Fruit fly (Drosophila melanogaster) whole organism, larva: Measurements from ENCODE around the gene CG32148.

Source experiments
- noc ChIP-seq: fragments of 200-800 bp; sonication (Bioruptor generic); optimal IDR thresholded peaks from 3 replicates; lab custom pipeline; 2019; ENCODE audit warnings: missing biosample characterization, mild to moderate bottlenecking, missing genetic modification characterization, moderate library complexity

CG32148 gene

DNA sequence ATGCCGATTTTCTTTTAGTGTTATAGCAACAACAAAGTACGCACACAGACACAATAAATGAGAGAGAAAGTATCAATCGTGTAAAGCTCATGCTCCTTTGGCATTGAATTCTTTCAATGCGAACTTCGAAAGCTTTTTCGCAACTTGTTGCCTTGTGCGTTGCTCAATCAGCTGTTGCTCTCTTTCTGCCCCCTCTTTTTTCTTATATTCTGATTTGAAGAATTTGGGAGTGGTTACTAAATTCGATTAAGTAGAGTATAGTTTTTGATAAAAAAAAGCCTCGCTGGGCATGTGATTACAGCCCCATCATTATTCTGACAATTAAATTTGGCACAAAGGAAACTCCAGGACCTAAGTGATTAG, 11.4 kb downstream of the CG32148 start:
- no peak for TF ChIP-seq noc (tag; lab: Kevin White, UChicago)

DNA sequence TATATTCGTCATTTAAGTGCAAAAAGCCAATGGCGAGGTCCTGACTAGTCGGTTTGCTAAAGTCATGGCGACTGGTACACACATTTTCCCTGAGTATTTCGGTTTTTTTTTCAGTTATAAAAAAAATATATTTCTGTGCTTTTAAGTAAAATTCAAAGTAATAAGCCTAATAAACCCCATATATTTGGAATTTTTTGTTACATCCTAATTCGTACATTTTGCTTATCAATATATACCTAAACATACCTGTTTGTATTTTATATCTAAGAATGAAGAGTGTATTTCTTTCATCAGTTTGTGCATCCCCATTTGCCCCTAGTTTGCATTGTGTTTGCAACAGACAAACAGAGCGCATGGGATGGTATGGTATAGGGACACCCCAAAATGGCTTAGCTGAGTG, 12.3 kb downstream of the CG32148 start:
- no peak for TF ChIP-seq noc (tag; lab: Kevin White, UChicago)

DNA sequence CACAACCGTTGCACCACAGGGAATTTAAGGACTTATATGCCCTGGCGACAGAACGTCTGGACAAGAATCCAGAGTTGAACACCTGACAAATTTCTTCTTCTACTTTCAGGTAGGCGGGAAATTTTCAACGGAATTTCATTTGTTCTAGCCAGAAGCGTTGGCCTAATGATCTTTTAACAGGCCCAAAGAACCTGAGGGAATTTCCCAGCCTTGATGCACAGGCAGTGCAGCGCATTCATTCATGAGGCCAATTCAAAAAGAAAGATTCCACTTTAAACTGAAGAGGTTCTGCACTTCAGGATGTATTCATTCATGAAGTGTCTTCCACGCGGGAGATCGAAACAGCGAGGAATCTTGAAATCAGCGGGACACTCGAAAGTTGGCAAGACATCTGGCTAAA, 16.2 kb downstream of the CG32148 start:
- TF ChIP-seq noc (tag; lab: Kevin White, UChicago): no peak

DNA sequence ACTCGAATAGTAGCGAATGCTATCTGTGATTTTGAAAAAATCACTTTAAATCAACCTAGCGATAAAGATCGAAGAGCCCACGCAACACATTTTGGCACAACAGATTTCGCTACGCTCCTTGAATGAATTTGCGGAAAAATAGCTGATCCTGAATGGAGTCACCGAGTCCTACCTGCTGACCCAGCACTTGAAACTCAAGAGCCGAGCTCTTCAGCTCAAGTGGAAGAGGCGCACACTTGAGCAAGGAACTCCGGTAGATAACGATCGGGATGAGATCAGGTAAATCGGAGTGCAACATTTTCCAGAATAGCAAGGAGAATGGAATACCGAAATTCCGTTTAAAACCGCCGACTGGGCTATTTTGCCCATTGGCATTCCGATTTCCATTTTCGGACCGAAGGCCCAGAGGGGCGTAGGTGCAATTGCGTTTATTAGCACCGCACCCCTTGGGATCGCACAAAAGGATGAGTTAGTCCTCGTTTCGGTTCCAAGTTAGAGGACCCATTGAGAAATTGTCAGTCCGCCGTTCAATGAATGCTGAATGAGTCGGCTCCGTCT, 17.1 kb downstream of the CG32148 start:
- TF ChIP-seq noc (tag; lab: Kevin White, UChicago): no peak

DNA sequence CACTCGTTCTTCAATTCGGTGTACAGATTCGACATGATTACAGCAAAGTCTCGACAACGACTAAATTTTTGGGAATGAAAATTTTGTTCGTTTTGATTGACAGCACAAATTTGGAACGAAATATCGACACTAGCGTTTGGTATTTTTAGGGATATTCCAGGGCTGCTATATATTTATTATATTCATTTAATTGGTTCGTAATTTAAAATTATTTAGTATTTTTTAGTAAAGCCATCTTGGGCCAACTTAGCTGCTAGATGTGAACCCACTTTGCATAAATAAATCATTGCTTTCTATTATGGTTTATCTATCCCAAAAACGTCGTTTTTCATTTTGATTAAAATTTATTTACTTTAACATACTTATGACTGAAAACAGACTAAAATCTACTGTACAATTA, 19.2 kb downstream of the CG32148 start, which contains the start of gene Rpn12R:
Gene Rpn12R (minus strand): TSS at position 101 of the 400 bp plus-strand sequence.
- no peak for TF ChIP-seq noc (tag; lab: Kevin White, UChicago)

DNA sequence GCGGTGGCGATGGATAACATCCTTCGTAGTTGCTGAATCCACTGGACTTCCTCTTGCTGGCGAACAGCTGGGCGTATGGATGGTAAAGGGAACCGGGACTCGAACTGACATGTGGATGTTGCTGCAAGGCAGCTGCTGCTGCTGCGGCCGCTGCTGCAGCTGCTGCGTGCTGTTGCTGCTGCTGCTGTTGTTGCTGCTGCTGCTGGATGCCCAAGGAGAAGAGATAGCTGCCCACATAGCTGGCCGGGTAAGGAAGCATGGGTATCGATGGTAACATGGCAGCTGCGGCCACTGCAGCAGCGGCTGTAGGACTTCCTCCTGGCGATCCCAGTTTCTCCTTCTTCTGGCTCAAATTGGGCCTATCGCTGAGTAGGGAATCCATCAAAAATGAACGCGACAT, 20.2 kb downstream of the CG32148 start:
- no peak for TF ChIP-seq noc (tag; lab: Kevin White, UChicago)

DNA sequence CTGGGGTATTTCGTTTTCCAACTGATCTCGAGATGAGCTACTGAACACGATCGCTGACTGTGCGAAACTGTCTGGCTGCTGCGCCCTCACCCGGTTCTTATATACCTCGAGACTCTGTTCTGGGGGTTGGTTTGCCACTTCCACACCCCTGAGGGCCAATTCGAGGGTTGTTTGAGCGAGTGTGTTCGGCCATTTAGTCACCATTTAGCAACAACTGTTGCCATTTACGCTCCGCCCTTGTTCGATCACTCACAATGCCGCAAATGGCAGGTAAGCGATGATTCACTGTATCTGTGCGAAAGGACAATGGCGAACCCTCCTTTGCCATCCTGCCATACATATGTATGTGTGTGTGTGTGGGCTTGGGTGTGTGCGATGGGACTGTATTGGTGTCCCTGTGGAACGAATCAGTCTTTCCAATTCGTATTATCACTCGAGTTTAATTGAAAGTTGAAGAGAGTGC, 20.6 kb downstream of the CG32148 start, which contains the start of gene ind:
Gene ind (minus strand): TSS at position 51 of the 463 bp plus-strand sequence.
- no peak for TF ChIP-seq noc (tag; lab: Kevin White, UChicago)

DNA sequence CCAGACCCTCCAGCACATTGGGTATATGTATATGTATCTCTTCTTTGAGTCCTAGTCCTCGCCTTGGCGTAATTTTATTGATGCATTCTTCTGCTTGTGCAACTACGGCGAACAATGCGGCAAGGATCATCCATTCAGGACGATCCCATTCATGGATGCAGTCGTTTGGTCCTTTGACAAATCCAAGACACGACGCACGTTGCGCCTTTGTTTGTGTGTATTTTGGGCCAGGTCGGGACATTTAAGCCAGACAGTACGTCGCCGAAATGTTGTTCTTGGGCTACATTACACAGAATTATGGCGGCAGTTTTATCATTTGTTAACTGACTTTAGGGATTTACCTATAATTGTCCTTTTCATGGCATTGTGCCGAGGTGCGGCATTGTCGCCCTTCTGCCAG, 21.8 kb downstream of the CG32148 start:
- TF ChIP-seq noc (tag; lab: Kevin White, UChicago): no peak

DNA sequence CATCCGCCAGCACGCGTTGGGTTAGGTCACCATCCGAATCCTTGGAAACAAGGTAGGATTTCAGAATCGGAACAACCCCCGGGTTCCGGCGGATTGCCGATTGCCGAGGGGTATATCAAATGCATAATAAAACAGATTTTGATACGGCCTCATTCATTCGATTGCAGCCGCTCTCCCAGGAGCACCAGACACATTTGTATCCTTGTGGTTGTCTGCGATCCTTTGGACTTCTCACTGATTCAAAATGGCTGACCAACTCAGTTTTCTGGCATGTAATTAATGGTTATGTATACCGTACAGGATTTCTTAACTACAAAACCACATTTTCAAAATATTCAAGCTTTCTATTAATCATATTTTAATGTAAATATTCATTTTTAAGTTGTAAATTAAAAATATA, 24.3 kb downstream of the CG32148 start:
- no peak for TF ChIP-seq noc (tag; lab: Kevin White, UChicago)

DNA sequence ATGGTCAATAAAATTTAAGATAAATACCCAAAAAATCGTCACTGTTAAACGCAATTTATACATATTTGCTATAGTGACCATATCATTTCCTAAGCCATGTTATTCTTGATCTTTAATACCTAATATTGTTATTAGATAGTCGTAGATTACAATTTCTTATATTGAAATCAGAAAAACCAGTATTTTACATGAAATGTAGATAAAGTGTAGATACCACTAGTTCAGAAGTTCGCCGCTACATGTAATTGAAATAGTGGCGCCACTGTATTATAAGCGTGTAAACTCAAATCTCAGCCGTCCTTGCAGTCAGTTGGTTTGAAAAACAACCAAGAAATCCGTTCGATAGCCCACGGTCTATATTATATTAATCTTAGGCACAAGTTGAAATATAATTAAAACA, 24.8 kb downstream of the CG32148 start:
- TF ChIP-seq noc (tag; lab: Kevin White, UChicago): no peak

DNA sequence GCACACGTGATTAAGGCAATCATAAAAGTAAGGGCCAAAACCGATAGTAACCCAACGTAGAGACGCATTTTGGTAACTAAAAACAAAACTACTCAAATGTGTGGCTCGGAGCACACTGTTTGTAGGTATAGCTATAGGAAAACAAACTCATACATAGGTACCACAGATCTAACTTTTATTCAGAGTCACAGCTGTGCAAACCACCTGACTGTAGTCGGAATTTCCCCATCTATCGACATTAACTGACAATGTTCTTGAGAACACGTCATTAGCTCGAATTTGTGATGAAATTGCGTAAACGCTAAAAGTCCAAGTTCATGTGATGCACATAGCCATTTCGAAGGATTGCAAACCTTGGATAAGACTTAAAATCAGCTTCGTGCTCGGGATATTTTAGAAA, 26.1 kb downstream of the CG32148 start, which contains the start of gene CG43678:
Gene CG43678 (minus strand): TSS at position 101 of the 400 bp plus-strand sequence.
- TF ChIP-seq noc (tag; lab: Kevin White, UChicago): no peak

DNA sequence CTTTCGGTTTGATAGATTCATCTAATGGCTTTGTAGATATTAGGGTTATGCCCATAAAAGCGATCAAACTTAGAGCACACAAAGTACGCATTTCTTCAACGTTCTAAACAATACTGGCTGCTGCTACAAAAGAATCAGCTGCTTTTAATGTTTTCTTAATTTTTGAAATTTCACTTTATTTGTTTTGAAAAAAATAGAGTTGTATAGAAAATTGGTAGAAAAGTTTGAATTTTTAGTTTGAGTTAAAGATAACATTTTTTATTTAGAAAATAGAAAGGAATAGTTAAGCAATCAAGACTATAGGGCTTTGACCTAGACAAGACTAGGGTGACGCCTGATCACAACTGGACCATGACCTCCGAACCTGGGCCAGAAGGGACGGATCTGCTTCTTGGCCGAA, 26.8 kb downstream of the CG32148 start, which contains the start of gene CG18581:
Gene CG18581 (minus strand): TSS at position 101 of the 400 bp plus-strand sequence.
- TF ChIP-seq noc (tag; lab: Kevin White, UChicago): no peak

DNA sequence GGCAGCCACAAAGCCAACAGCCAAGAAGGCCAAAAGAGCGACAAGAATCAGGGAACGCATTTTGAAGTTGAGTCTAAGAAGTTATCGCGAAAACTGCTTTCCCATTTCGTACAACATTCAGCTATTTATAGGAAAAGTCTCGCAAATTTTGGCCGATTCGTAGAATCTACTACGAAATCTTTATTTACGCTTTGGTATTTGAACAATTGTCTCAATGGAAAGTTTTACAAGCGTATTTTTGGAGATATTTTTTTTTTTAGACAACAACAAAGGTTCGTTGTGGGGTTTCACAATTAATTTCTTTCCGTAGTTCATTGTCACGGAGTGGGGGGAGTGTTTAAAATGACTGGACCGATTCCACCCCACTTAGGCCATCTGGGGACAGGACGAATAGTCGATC, 27.4 kb downstream of the CG32148 start, which contains the start of gene CG12310:
Gene CG12310 (minus strand): TSS at position 101 of the 400 bp plus-strand sequence.
- TF ChIP-seq noc (tag; lab: Kevin White, UChicago): no peak

DNA sequence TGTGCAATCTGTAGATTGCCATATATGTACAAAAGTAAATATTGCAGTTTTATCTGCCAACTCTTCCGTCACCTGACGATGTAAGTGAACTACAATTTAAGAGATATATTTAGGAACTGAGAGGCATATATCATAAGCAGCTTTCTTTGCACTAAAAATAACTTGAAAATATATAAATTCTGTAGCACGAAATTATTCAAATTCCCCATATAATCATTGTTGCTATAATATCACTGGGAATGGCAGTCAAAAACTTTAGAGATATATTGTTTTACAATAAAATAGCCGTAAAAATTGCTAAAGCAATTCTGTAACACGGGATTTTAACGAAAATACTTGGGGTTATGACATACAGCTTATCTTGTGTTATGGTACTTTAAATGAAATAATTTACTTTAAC, 28.0 kb downstream of the CG32148 start, which contains the start of gene CG43679:
Gene CG43679 (minus strand): TSS at position 101 of the 400 bp plus-strand sequence.
- no peak for TF ChIP-seq noc (tag; lab: Kevin White, UChicago)

DNA sequence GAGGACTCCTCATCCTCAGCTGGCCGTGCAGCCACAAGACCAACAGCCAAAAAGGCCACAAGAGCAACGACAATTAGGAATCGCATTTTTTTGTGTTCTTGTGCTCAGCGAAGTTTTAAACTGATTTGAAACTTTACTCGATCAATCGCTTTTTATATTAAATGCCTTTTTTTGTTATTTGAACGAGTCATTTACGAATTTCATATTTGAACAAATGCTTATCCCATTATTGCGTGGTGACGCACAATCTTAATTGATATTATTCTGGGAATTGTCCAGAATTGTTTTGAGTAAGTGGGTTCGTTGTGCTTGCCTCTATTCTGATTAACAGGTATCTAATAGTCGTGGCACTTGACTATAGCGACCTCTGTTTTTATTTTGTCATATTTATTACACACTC, 29.1 kb downstream of the CG32148 start, which contains the start of gene CG13461:
Gene CG13461 (minus strand): TSS at position 101 of the 400 bp plus-strand sequence.
- TF ChIP-seq noc (tag; lab: Kevin White, UChicago): no peak

DNA sequence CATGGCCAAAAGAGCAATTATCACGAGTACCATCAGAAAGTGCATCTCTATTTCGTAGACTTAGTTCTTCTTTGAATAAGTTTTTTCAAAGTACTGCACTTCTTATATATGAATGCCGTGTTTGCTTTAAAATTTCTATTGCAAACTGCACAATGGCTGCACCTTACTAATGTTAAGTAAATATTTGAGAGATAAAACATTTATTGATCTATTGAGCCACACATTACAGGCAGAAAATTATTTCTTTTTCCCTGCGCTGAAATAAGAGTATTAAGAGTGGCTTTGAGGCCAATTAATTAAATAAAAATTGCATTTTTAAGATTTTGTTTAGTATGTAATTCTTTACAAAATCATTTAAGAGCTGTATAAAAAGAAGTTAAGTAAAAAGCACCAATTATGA, 30.0 kb downstream of the CG32148 start, which contains the start of gene CG43680:
Gene CG43680 (minus strand): TSS at position 101 of the 400 bp plus-strand sequence.
- TF ChIP-seq noc (tag; lab: Kevin White, UChicago): no peak

DNA sequence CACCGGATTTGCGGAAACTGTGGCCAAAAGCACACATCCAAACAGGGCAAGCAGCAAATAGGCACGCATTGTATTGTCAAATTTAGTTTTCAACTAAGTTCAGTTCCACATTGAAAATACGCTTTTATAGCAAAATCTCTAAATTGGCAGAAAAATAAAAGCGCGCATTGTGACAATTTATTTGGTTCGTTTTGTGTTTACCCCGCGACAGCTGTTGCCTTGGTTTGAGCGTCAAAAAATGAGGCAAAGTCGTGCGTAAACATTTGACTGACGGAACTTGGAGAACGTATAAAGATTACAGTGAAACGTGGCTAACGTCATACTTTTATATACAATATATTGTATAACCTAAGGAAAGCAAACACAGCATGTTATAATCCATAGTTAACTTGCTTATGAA, 30.7 kb downstream of the CG32148 start, which contains the start of gene CG18649:
Gene CG18649 (minus strand): TSS at position 101 of the 400 bp plus-strand sequence.
- TF ChIP-seq noc (tag; lab: Kevin White, UChicago): no peak
